Worm (Caenorhabditis elegans) whole organism, L3 larva: ENCODE results near the gene lips-5.

Source experiments
- jun-1 ChIP-seq: fragments of 150-350 bp; optimal IDR thresholded peaks from 2 replicates; lab custom pipeline; 2014; ENCODE audit warnings: missing biosample characterization, missing genetic modification reagents, missing genetic modification characterization
- lin-39 ChIP-seq: fragments of 150-350 bp; optimal IDR thresholded peaks from 2 replicates; lab custom pipeline; 2018; ENCODE audit warnings: missing biosample characterization, missing genetic modification reagents, missing genetic modification characterization
- nfya-1 ChIP-seq: sonication (generic microtip); optimal IDR thresholded peaks from 2 replicates; lab custom pipeline; 2017; ENCODE audit warnings: missing genetic modification characterization, mild to moderate bottlenecking, missing compliant biosample characterization, antibody characterized with exemption, moderate library complexity; ENCODE audit not compliant: insufficient read depth
- nhr-237 ChIP-seq: fragments of 150-350 bp; optimal IDR thresholded peaks from 2 replicates; lab custom pipeline; 2014; ENCODE audit warnings: missing biosample characterization, missing genetic modification characterization
- nhr-77 ChIP-seq: fragments of 150-350 bp; optimal IDR thresholded peaks from 2 replicates; lab custom pipeline; 2014; ENCODE audit warnings: missing biosample characterization, missing genetic modification characterization

- TF ChIP-seq lin-39 = peak; percentile 78
- TF ChIP-seq jun-1 (tag; lab: Kevin White, UChicago) = peak; percentile 19
- no peak for TF ChIP-seq nhr-77
- TF ChIP-seq nfya-1 (tag; lab: Kevin White, UChicago) = peak; percentile 89
- TF ChIP-seq nhr-237 (tag; lab: Kevin White, UChicago) = no peak
These were observed 36.2 kb upstream of the lips-5 start for ce11 chrIV:11809708-11810114.
